Worm (Caenorhabditis elegans) whole organism, L1 larva: ENCODE measurements around the gene sox-3.

Experiments
- C34B4.2 ChIP-seq: sonication (generic microtip); optimal IDR thresholded peaks from 2 replicates; lab custom pipeline; 2017; ENCODE audit warnings: mild to moderate bottlenecking, missing genetic modification characterization, missing compliant biosample characterization
- alr-1 ChIP-seq: fragments of 200-800 bp; sonication (Bioruptor generic); optimal IDR thresholded peaks from 2 replicates; lab custom pipeline; 2018; ENCODE audit warnings: borderline replicate concordance, mild to moderate bottlenecking, missing genetic modification characterization, missing compliant biosample characterization
- ama-1 ChIP-seq: fragments of 150-350 bp; optimal IDR thresholded peaks from 2 replicates; lab custom pipeline; 2014
- egl-13 ChIP-seq: sonication (generic microtip); optimal IDR thresholded peaks from 2 replicates; lab custom pipeline; 2016; ENCODE audit warnings: missing genotype, missing genetic modification reagents, missing genetic modification characterization, missing compliant biosample characterization
- egl-27 ChIP-seq, 2 experiments: fragments of 150-350 bp in 1 of 2; sonication (generic microtip); optimal IDR thresholded peaks; 3 replicates each; lab custom pipeline; 2017 to 2018; ENCODE audit warnings: missing biosample characterization in 2 of 2, missing genetic modification characterization in 2 of 2, missing genetic modification reagents in 2 of 2
- elt-3 ChIP-seq, 6 experiments: fragments of 150-350 bp in 1 of 6; sonication (generic microtip); optimal IDR thresholded peaks; 2 replicates each; lab custom pipeline; 2017 to 2018; ENCODE audit warnings: missing biosample characterization in 6 of 6, missing genetic modification characterization in 6 of 6, inconsistent platforms in 1 of 6
- mdl-1 ChIP-seq, 2 experiments: fragments of 150-350 bp; optimal IDR thresholded peaks; 2 replicates each; lab custom pipeline; 2014 to 2017; ENCODE audit warnings: missing biosample characterization in 2 of 2, missing genetic modification characterization in 2 of 2, inconsistent platforms in 1 of 2
- nhr-237 ChIP-seq: fragments of 150-350 bp; optimal IDR thresholded peaks from 2 replicates; lab custom pipeline; 2014; ENCODE audit warnings: missing biosample characterization, missing genetic modification characterization
- nhr-76 ChIP-seq: sonication (generic microtip); optimal IDR thresholded peaks from 2 replicates; lab custom pipeline; 2017; ENCODE audit warnings: missing biosample characterization, missing genetic modification characterization
- nhr-77 ChIP-seq: fragments of 150-350 bp; optimal IDR thresholded peaks from 2 replicates; lab custom pipeline; 2014; ENCODE audit warnings: missing biosample characterization, missing genetic modification characterization
- pag-3 ChIP-seq: sonication (generic microtip); optimal IDR thresholded peaks from 2 replicates; lab custom pipeline; 2017; ENCODE audit warnings: missing genetic modification characterization, mild to moderate bottlenecking, missing compliant biosample characterization, antibody characterized with exemption, borderline replicate concordance; ENCODE audit not compliant: insufficient read depth
- tbx-2 ChIP-seq: sonication (generic microtip); optimal IDR thresholded peaks from 2 replicates; lab custom pipeline; 2016; ENCODE audit warnings: missing genetic modification characterization, missing compliant biosample characterization
- unc-130 ChIP-seq: fragments of 150-350 bp; optimal IDR thresholded peaks from 2 replicates; lab custom pipeline; 2017; ENCODE audit warnings: missing biosample characterization, missing genetic modification characterization, inconsistent platforms
- unc-62 ChIP-seq: fragments of 150-350 bp; optimal IDR thresholded peaks from 2 replicates; lab custom pipeline; 2014; ENCODE audit warnings: missing biosample characterization, missing genetic modification reagents, missing genetic modification characterization

ce11 chrX:14654668-14655067 lies 38.1 kb downstream of the sox-3 start, which contains the start of gene syg-2:
- TF ChIP-seq nhr-76 (tag; lab: Kevin White, UChicago), result no peak
- TF ChIP-seq ama-1 (lab: Kevin White, UChicago), result no peak
- no peak for TF ChIP-seq alr-1
- no peak for TF ChIP-seq pag-3 (tag; lab: Kevin White, UChicago)
- no peak for TF ChIP-seq egl-13 (tag; lab: Kevin White, UChicago)
- TF ChIP-seq nhr-237 (tag; lab: Kevin White, UChicago), result no peak
- TF ChIP-seq egl-27 (tag; optimal IDR thresholded peaks at IDR 0.05; lab: Kevin White, UChicago), result no peak
- TF ChIP-seq elt-3 (tag; optimal IDR thresholded peaks at IDR 0.05; lab: Kevin White, UChicago), result no peak
- no peak for TF ChIP-seq mdl-1 (tag; optimal IDR thresholded peaks at IDR 0.05; lab: Kevin White, UChicago)
- no peak for TF ChIP-seq tbx-2 (tag; lab: Kevin White, UChicago)
- TF ChIP-seq unc-62 (GFP tag; lab: Kevin White, UChicago), result no peak
- no peak for TF ChIP-seq nhr-77 (tag; lab: Kevin White, UChicago)
- TF ChIP-seq unc-130 (tag; lab: Kevin White, UChicago), result no peak
- TF ChIP-seq C34B4.2 (tag; lab: Kevin White, UChicago), result no peak
